Worm (Caenorhabditis elegans) whole organism, L4 larva: Measurements from ENCODE around the gene R11D1.7.

Experiments used
- F10B5.3 ChIP-seq: sonication (generic microtip); optimal IDR thresholded peaks from 2 replicates; lab custom pipeline; 2016; ENCODE audit warnings: mild to moderate bottlenecking, missing genetic modification characterization, missing compliant biosample characterization
- F37D6.2 ChIP-seq: sonication (generic microtip); optimal IDR thresholded peaks from 2 replicates; lab custom pipeline; 2016; ENCODE audit warnings: mild to moderate bottlenecking, missing genetic modification characterization, missing compliant biosample characterization
- F44E2.7 ChIP-seq: fragments of 200-800 bp; sonication (Bioruptor generic); IDR thresholded peaks from 2 replicates; pipeline ENCODE4 v2.1.2; 2022; ENCODE audit warnings: missing genetic modification characterization, missing compliant biosample characterization
- R02D3.7 ChIP-seq: fragments of 150-350 bp; sonication (generic microtip); optimal IDR thresholded peaks from 3 replicates; lab custom pipeline; 2014; ENCODE audit warnings: missing biosample characterization, missing genetic modification characterization
- T20F7.1 ChIP-seq: fragments of 200-800 bp; sonication (Bioruptor generic); optimal IDR thresholded peaks from 2 replicates; lab custom pipeline; 2018; ENCODE audit warnings: mild to moderate bottlenecking, missing genetic modification characterization, missing compliant biosample characterization
- T26A8.4 ChIP-seq: fragments of 200-800 bp; sonication (Bioruptor generic); IDR thresholded peaks from 2 replicates; pipeline ENCODE4 v1.3.6; 2022; ENCODE audit warnings: missing genetic modification characterization, missing compliant biosample characterization
- Y48G9A.11 ChIP-seq: fragments of 200-800 bp; sonication (Bioruptor generic); IDR thresholded peaks from 2 replicates; pipeline ENCODE4 v1.3.6; 2022; ENCODE audit warnings: missing genetic modification reagents, missing genetic modification characterization, missing compliant biosample characterization
- ZK546.5 ChIP-seq, 2 experiments: sonication (generic microtip); optimal IDR thresholded peaks; 2 replicates each; lab custom pipeline; 2017; ENCODE audit warnings: missing biosample characterization in 2 of 2, missing genetic modification characterization in 2 of 2
- ama-1 ChIP-seq: fragments of 150-350 bp; optimal IDR thresholded peaks from 2 replicates; lab custom pipeline; 2014; ENCODE audit warnings: inconsistent platforms, mixed read lengths
- ceh-32 ChIP-seq: sonication (generic microtip); optimal IDR thresholded peaks from 2 replicates; lab custom pipeline; 2016; ENCODE audit warnings: mild to moderate bottlenecking, missing genetic modification characterization, missing compliant biosample characterization; ENCODE audit not compliant: poor library complexity
- ceh-82 ChIP-seq: sonication (generic microtip); optimal IDR thresholded peaks from 2 replicates; lab custom pipeline; 2017; ENCODE audit warnings: missing biosample characterization, missing genetic modification characterization
- ctbp-1 ChIP-seq: fragments of 200-800 bp; sonication (Bioruptor generic); IDR thresholded peaks from 2 replicates; pipeline ENCODE4 v1.3.6; 2022; ENCODE audit warnings: missing genetic modification reagents, missing genetic modification characterization, missing compliant biosample characterization
- daf-8 ChIP-seq: fragments of 200-800 bp; sonication (Bioruptor generic); IDR thresholded peaks from 2 replicates; pipeline ENCODE4 v1.3.6; 2022; ENCODE audit warnings: missing genetic modification characterization, missing compliant biosample characterization
- dmd-6 ChIP-seq: fragments of 200-800 bp; sonication (Bioruptor generic); IDR thresholded peaks from 2 replicates; pipeline ENCODE4 v1.3.6; 2022; ENCODE audit warnings: missing genetic modification reagents, missing genetic modification characterization, missing compliant biosample characterization
- dpl-1 ChIP-seq: fragments of 150-350 bp; optimal IDR thresholded peaks from 2 replicates; lab custom pipeline; 2014; ENCODE audit warnings: missing biosample characterization, missing genetic modification reagents, missing genetic modification characterization
- duxl-1 ChIP-seq: sonication (generic microtip); optimal IDR thresholded peaks from 2 replicates; lab custom pipeline; 2016; ENCODE audit warnings: mild to moderate bottlenecking, missing genetic modification characterization, moderate library complexity, missing compliant biosample characterization; ENCODE audit not compliant: poor library complexity
- dve-1 ChIP-seq: sonication (generic microtip); optimal IDR thresholded peaks from 2 replicates; lab custom pipeline; 2017; ENCODE audit warnings: antibody characterized with exemption, mild to moderate bottlenecking, missing genetic modification characterization, missing compliant biosample characterization; ENCODE audit not compliant: insufficient read depth
- fkh-10 ChIP-seq: fragments of 150-350 bp; optimal IDR thresholded peaks from 2 replicates; lab custom pipeline; 2014; ENCODE audit warnings: missing biosample characterization, missing genetic modification reagents, missing genetic modification characterization
- fos-1 ChIP-seq: fragments of 150-350 bp; optimal IDR thresholded peaks from 2 replicates; lab custom pipeline; 2014; ENCODE audit warnings: missing biosample characterization, missing genetic modification characterization
- gei-8 ChIP-seq: fragments of 200-800 bp; sonication (Bioruptor generic); optimal IDR thresholded peaks from 2 replicates; lab custom pipeline; 2018; ENCODE audit warnings: mild to moderate bottlenecking, missing genetic modification characterization, missing compliant biosample characterization
- hif-1 ChIP-seq, 2 experiments: sonication (generic microtip); optimal IDR thresholded peaks; 2 replicates each; lab custom pipeline; 2016 to 2017; ENCODE audit warnings: missing compliant biosample characterization in 2 of 2, missing genetic modification characterization in 2 of 2, missing genetic modification reagents in 2 of 2, missing genotype in 2 of 2, mild to moderate bottlenecking in 1 of 2
- hlh-30 ChIP-seq: sonication (generic microtip); optimal IDR thresholded peaks from 2 replicates; lab custom pipeline; 2017; ENCODE audit warnings: antibody characterized with exemption, mild to moderate bottlenecking, missing genetic modification characterization, missing compliant biosample characterization; ENCODE audit not compliant: insufficient read depth
- lin-13 ChIP-seq: fragments of 150-350 bp; optimal IDR thresholded peaks from 2 replicates; lab custom pipeline; 2014; ENCODE audit warnings: missing biosample characterization, missing genetic modification reagents, missing genetic modification characterization
- lin-15B ChIP-seq: fragments of 150-350 bp; sonication (generic microtip); optimal IDR thresholded peaks from 3 replicates; lab custom pipeline; 2014; ENCODE audit warnings: missing biosample characterization, missing genetic modification characterization
- lin-38 ChIP-seq: fragments of 200-800 bp; sonication (Bioruptor generic); IDR thresholded peaks from 2 replicates; pipeline ENCODE4 v1.3.6; 2022; ENCODE audit warnings: missing genetic modification reagents, missing genetic modification characterization, missing compliant biosample characterization
- lir-3 ChIP-seq: sonication (generic microtip); optimal IDR thresholded peaks from 2 replicates; lab custom pipeline; 2016; ENCODE audit warnings: mild to moderate bottlenecking, missing genetic modification characterization, missing compliant biosample characterization
- lsy-2 ChIP-seq, 2 experiments: fragments of 150-350 bp in 1 of 2; sonication (generic microtip) in 1 of 2; optimal IDR thresholded peaks; 2 replicates each; lab custom pipeline; 2014 to 2017; ENCODE audit warnings: missing biosample characterization in 2 of 2, missing genetic modification characterization in 2 of 2
- madf-9 ChIP-seq: fragments of 200-800 bp; sonication (Bioruptor generic); conservative IDR thresholded peaks from 2 replicates; pipeline ENCODE4 v1.3.6; 2022; ENCODE audit warnings: missing genetic modification reagents, missing genetic modification characterization, missing compliant biosample characterization
- mdl-1 ChIP-seq, 2 experiments: fragments of 150-350 bp in 1 of 2; sonication (generic microtip) in 1 of 2; optimal IDR thresholded peaks; 2 replicates each; lab custom pipeline; 2014 to 2017; ENCODE audit warnings: missing biosample characterization in 2 of 2, missing genetic modification characterization in 2 of 2
- mep-1 ChIP-seq: fragments of 150-350 bp; sonication (generic microtip); optimal IDR thresholded peaks from 3 replicates; lab custom pipeline; 2014; ENCODE audit warnings: missing biosample characterization, missing genetic modification characterization
- mes-2 ChIP-seq: sonication (generic microtip); optimal IDR thresholded peaks from 2 replicates; lab custom pipeline; 2016; ENCODE audit warnings: missing genotype, mild to moderate bottlenecking, missing genetic modification characterization, missing compliant biosample characterization; ENCODE audit not compliant: poor library complexity, severe bottlenecking
- nhr-10 ChIP-seq: fragments of 150-350 bp; optimal IDR thresholded peaks from 2 replicates; lab custom pipeline; 2014; ENCODE audit warnings: missing biosample characterization, missing genetic modification characterization
- nhr-102 ChIP-seq: sonication (generic microtip); optimal IDR thresholded peaks from 2 replicates; lab custom pipeline; 2016; ENCODE audit warnings: mild to moderate bottlenecking, missing genetic modification characterization, moderate library complexity, missing compliant biosample characterization
- nhr-11 ChIP-seq: fragments of 150-350 bp; optimal IDR thresholded peaks from 2 replicates; lab custom pipeline; 2014; ENCODE audit warnings: missing biosample characterization, missing genetic modification characterization
- nhr-237 ChIP-seq: sonication (generic microtip); optimal IDR thresholded peaks from 2 replicates; lab custom pipeline; 2017; ENCODE audit warnings: missing biosample characterization, missing genetic modification characterization
- nhr-25 ChIP-seq: sonication (generic microtip); optimal IDR thresholded peaks from 2 replicates; lab custom pipeline; 2017; ENCODE audit warnings: missing genetic modification characterization, mild to moderate bottlenecking, missing compliant biosample characterization, antibody characterized with exemption, moderate library complexity, borderline replicate concordance; ENCODE audit not compliant: insufficient read depth
- nhr-28 ChIP-seq: fragments of 150-350 bp; optimal IDR thresholded peaks from 2 replicates; lab custom pipeline; 2014; ENCODE audit warnings: missing biosample characterization, missing genetic modification characterization
- nhr-42 ChIP-seq: fragments of 200-800 bp; sonication (Bioruptor generic); IDR thresholded peaks from 2 replicates; pipeline ENCODE4 v1.3.6; 2022; ENCODE audit warnings: missing genetic modification characterization, missing compliant biosample characterization
- nhr-6 ChIP-seq: fragments of 150-350 bp; optimal IDR thresholded peaks from 2 replicates; lab custom pipeline; 2014; ENCODE audit warnings: missing biosample characterization, missing genetic modification characterization
- nhr-77 ChIP-seq: fragments of 150-350 bp; optimal IDR thresholded peaks from 2 replicates; lab custom pipeline; 2014; ENCODE audit warnings: missing biosample characterization, missing genetic modification characterization
- pqm-1 ChIP-seq: sonication (generic microtip); optimal IDR thresholded peaks from 2 replicates; lab custom pipeline; 2017; ENCODE audit warnings: missing biosample characterization, missing genetic modification characterization
- rbr-2 ChIP-seq: sonication (generic microtip); optimal IDR thresholded peaks from 2 replicates; lab custom pipeline; 2016; ENCODE audit warnings: missing genotype, missing genetic modification characterization, missing compliant biosample characterization
- sdz-12 ChIP-seq: fragments of 200-800 bp; sonication (Bioruptor generic); optimal IDR thresholded peaks from 2 replicates; lab custom pipeline; 2018; ENCODE audit warnings: mild to moderate bottlenecking, missing genetic modification characterization, missing compliant biosample characterization
- set-16 ChIP-seq: fragments of 200-800 bp; sonication (Bioruptor generic); IDR thresholded peaks from 2 replicates; pipeline ENCODE4 v1.3.6; 2022; ENCODE audit warnings: missing genetic modification reagents, missing genetic modification characterization, missing compliant biosample characterization
- skn-1 ChIP-seq: fragments of 150-350 bp; optimal IDR thresholded peaks from 2 replicates; lab custom pipeline; 2014; ENCODE audit warnings: missing biosample characterization, missing genetic modification characterization
- spr-1 ChIP-seq: sonication (generic microtip); optimal IDR thresholded peaks from 2 replicates; lab custom pipeline; 2016; ENCODE audit warnings: mild to moderate bottlenecking, missing genetic modification characterization, missing compliant biosample characterization
- spr-3 ChIP-seq: fragments of 200-800 bp; sonication (Bioruptor generic); optimal IDR thresholded peaks from 2 replicates; lab custom pipeline; 2018; ENCODE audit warnings: mild to moderate bottlenecking, missing genetic modification characterization, missing compliant biosample characterization
- unc-39 ChIP-seq: sonication (generic microtip); optimal IDR thresholded peaks from 2 replicates; lab custom pipeline; 2017; ENCODE audit warnings: missing biosample characterization, missing genetic modification characterization
- vab-7 ChIP-seq: fragments of 200-800 bp; sonication (Bioruptor generic); IDR thresholded peaks from 2 replicates; pipeline ENCODE4 v1.3.6; 2022; ENCODE audit warnings: missing genetic modification reagents, missing genetic modification characterization, missing compliant biosample characterization
- zfp-3 ChIP-seq: fragments of 200-800 bp; sonication (Bioruptor generic); conservative IDR thresholded peaks from 2 replicates; pipeline ENCODE4 v1.3.6; 2022; ENCODE audit warnings: missing genetic modification reagents, missing genetic modification characterization, missing compliant biosample characterization

Gene R11D1.7

DNA sequence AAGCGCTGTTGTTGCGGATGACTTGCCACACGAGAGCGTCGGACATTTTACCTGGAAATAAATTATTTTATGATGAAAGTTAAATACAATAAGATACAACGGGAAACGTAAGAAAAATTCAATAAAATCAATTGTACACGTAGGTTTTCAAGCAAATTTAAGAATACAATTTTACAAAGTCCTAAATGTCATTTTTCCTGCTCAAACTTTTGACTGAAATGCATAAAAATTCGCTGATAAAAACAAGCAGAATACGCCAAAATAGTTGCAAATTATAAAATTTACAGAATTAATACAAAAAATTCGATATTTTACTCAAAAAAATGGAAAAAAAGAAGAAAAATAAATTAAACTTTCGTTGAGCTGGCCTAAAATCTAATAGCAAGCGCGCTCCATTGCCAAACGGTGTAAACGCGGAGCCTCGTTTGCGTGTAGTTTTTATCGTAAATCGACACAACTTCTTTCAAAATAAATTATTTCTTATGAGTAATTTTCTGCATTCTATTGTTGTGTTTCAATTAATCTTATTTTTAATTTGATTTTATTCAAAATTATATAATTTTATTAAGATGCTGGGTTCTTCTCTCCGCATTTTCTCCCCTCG lies 8.4 kb downstream of the R11D1.7 start, which contains the start of the genes rpl-28 and mrpl-49:
TSS of gene rpl-28 (minus strand) at position 51 of the 604 bp plus-strand sequence.
TSS of gene mrpl-49 (plus strand) at position 570 of the 604 bp plus-strand sequence.
- peak; percentile 80 for TF ChIP-seq nhr-28 (tag; lab: Kevin White, UChicago)
- peak; percentile 85 for TF ChIP-seq dpl-1
- TF ChIP-seq lsy-2 (tag; optimal IDR thresholded peaks at IDR 0.05; lab: Kevin White, UChicago) = peak; percentile 38 to 94
- TF ChIP-seq F10B5.3 (tag; lab: Kevin White, UChicago) = no peak
- no peak for TF ChIP-seq skn-1 (tag; lab: Kevin White, UChicago)
- TF ChIP-seq nhr-25 (tag; lab: Kevin White, UChicago) = peak; percentile 35
- no peak for TF ChIP-seq ZK546.5 (tag; optimal IDR thresholded peaks at IDR 0.05; lab: Kevin White, UChicago)
- no peak for TF ChIP-seq fos-1 (tag; lab: Kevin White, UChicago)
- no peak for TF ChIP-seq unc-39 (tag; lab: Kevin White, UChicago)
- peak; percentile 86 for TF ChIP-seq lin-15B (tag; lab: Kevin White, UChicago)
- peak; percentile 99 for TF ChIP-seq Y48G9A.11 (GFP tag; lab: Robert Waterston, UW)
- TF ChIP-seq mes-2 (tag; lab: Kevin White, UChicago) = no peak
- peak; percentile 98 for TF ChIP-seq nhr-6 (tag; lab: Kevin White, UChicago)
- TF ChIP-seq nhr-11 (tag; lab: Kevin White, UChicago) = peak; percentile 88
- peak in 1 of 2 experiments; percentile 20 for TF ChIP-seq mdl-1 (tag; optimal IDR thresholded peaks at IDR 0.05; lab: Kevin White, UChicago)
- no peak for TF ChIP-seq ctbp-1
- TF ChIP-seq dmd-6 (GFP tag; lab: Robert Waterston, UW) = peak; percentile 67
- no peak for TF ChIP-seq ceh-82 (tag; lab: Kevin White, UChicago)
- peak; percentile 29 for TF ChIP-seq lin-13 (GFP tag; lab: Kevin White, UChicago)
- 0 out of 2 replicates have a peak, but pooled peaks have one; percentile 57 for TF ChIP-seq nhr-42 (GFP tag; lab: Robert Waterston, UW)
- TF ChIP-seq nhr-237 = no peak
- no peak for TF ChIP-seq daf-8 (GFP tag; lab: Robert Waterston, UW)
- no peak for TF ChIP-seq duxl-1 (tag; lab: Kevin White, UChicago)
- TF ChIP-seq spr-1 (tag; lab: Kevin White, UChicago) = no peak
- peak; percentile 86 for TF ChIP-seq mep-1 (tag; lab: Kevin White, UChicago)
- 0 out of 2 replicates have a peak, but pooled peaks have one; percentile 43 for TF ChIP-seq T26A8.4
- TF ChIP-seq dve-1 (tag; lab: Kevin White, UChicago) = peak; percentile 90
- peak; percentile 22 for TF ChIP-seq F37D6.2 (tag; lab: Kevin White, UChicago)
- peak; percentile 97 for TF ChIP-seq lin-38 (GFP tag; lab: Robert Waterston, UW)
- no peak for TF ChIP-seq spr-3 (GFP tag; lab: Kevin White, UChicago)
- peak; percentile 57 for TF ChIP-seq fkh-10 (GFP tag; lab: Kevin White, UChicago)
- no peak for TF ChIP-seq ceh-32 (tag; lab: Kevin White, UChicago)
- peak; percentile 42 for TF ChIP-seq pqm-1 (tag; lab: Kevin White, UChicago)
- no peak for TF ChIP-seq F44E2.7
- peak; percentile 79 for TF ChIP-seq R02D3.7 (tag; lab: Kevin White, UChicago)
- TF ChIP-seq rbr-2 (tag; lab: Kevin White, UChicago) = peak; percentile 73
- peak; percentile 99 for TF ChIP-seq T20F7.1 (GFP tag; lab: Kevin White, UChicago)
- TF ChIP-seq vab-7 (GFP tag; lab: Robert Waterston, UW) = 0 out of 2 replicates have a peak, but pooled peaks have one; percentile 6
- peak; percentile 54 for TF ChIP-seq nhr-102 (tag; lab: Kevin White, UChicago)
- no peak for TF ChIP-seq sdz-12 (GFP tag; lab: Kevin White, UChicago)
- TF ChIP-seq madf-9 (GFP tag; lab: Robert Waterston, UW) = 0 out of 2 replicates have a peak, but pooled peaks have one; percentile 26
- no peak for TF ChIP-seq gei-8 (GFP tag; lab: Kevin White, UChicago)
- no peak for TF ChIP-seq set-16 (GFP tag; lab: Robert Waterston, UW)
- no peak for TF ChIP-seq lir-3 (tag; lab: Kevin White, UChicago)
- peak; percentile 96 for TF ChIP-seq nhr-77
- no peak for TF ChIP-seq zfp-3 (GFP tag; lab: Robert Waterston, UW)
- TF ChIP-seq hlh-30 = peak; percentile 76
- peak; percentile 17 for TF ChIP-seq ama-1 (lab: Kevin White, UChicago)
- TF ChIP-seq hif-1 (tag; optimal IDR thresholded peaks at IDR 0.05; lab: Kevin White, UChicago) = no peak
- no peak for TF ChIP-seq nhr-10
